Fruit fly (Drosophila melanogaster): Measurements from ENCODE around the gene CG14218.

The CG14218 gene

dm6 chrX:19603953-19604352 is 22.2 kb upstream of the CG14218 start (continued):
- TF ChIP-seq usp (GFP tag; optimal IDR thresholded peaks at IDR 0.05), result no peak
- TF ChIP-seq CG11696 (GFP tag; IDR thresholded peaks at IDR 0.05), result 0 out of 2 replicates have a peak, but pooled peaks have one; percentile 52
- TF ChIP-seq Awh (GFP tag; IDR thresholded peaks at IDR 0.05), result 0 out of 2 replicates have a peak, but pooled peaks have one; percentile 55
- no peak for TF ChIP-seq grn (GFP tag; optimal IDR thresholded peaks at IDR 0.05)
- TF ChIP-seq Deaf1 (tag; optimal IDR thresholded peaks at IDR 0.05), result peak; percentile 50
- TF ChIP-seq CG6683 (GFP tag; optimal IDR thresholded peaks at IDR 0.05), result peak; percentile 19
- peak; percentile 64 for TF ChIP-seq Nf-YC (tag; optimal IDR thresholded peaks at IDR 0.05)
- peak; percentile 76 for TF ChIP-seq HmgZ (tag; optimal IDR thresholded peaks at IDR 0.05)
- no peak for TF ChIP-seq pb (GFP tag; optimal IDR thresholded peaks at IDR 0.05)
- no peak for TF ChIP-seq amos (GFP tag; IDR thresholded peaks at IDR 0.05; ENCODE audit: partially characterized antibody)
- TF ChIP-seq Hmr (GFP tag; optimal IDR thresholded peaks at IDR 0.05), result peak; percentile 83
- TF ChIP-seq CG3407 (GFP tag; optimal IDR thresholded peaks at IDR 0.05), result peak; percentile 12
- TF ChIP-seq Dip3 (GFP tag; optimal IDR thresholded peaks at IDR 0.05), result peak; percentile 51
- TF ChIP-seq Ets97D (GFP tag; optimal IDR thresholded peaks at IDR 0.05), result peak; percentile 20
- peak; percentile 94 for TF ChIP-seq CG12769 (tag; optimal IDR thresholded peaks at IDR 0.05)
- TF ChIP-seq CG2116 (GFP tag; optimal IDR thresholded peaks at IDR 0.05), result peak; percentile 2
- peak; percentile 87 for TF ChIP-seq slbo (GFP tag; IDR thresholded peaks at IDR 0.05)
- peak; percentile 9 for TF ChIP-seq dmrt11E (tag; optimal IDR thresholded peaks at IDR 0.05)
- peak; percentile 25 for TF ChIP-seq CG15696 (tag; optimal IDR thresholded peaks at IDR 0.05)
- peak; percentile 59 for TF ChIP-seq Hand (GFP tag; optimal IDR thresholded peaks at IDR 0.05)
- TF ChIP-seq maf-S (GFP tag; optimal IDR thresholded peaks at IDR 0.05), result peak; percentile 2
- peak; percentile 27; the same call in 1 of the 2 replicates for TF ChIP-seq sim (GFP tag; IDR thresholded peaks at IDR 0.05)
- peak; percentile 43 for TF ChIP-seq bab2 (GFP tag; optimal IDR thresholded peaks at IDR 0.05)
- TF ChIP-seq hb (GFP tag; IDR thresholded peaks at IDR 0.05; ENCODE audit: partially characterized antibody), result no peak
- peak; percentile 59 for TF ChIP-seq CG10209 (GFP tag; optimal IDR thresholded peaks at IDR 0.05)
- peak; percentile 69 for TF ChIP-seq CG12391 (tag; optimal IDR thresholded peaks at IDR 0.05)
- TF ChIP-seq zfh1 (GFP tag; IDR thresholded peaks at IDR 0.05), result peak; percentile 71
- peak; percentile 85 for TF ChIP-seq caup (GFP tag; optimal IDR thresholded peaks at IDR 0.05; ENCODE audit: severe bottlenecking)
- TF ChIP-seq CG10431 (GFP tag; optimal IDR thresholded peaks at IDR 0.05), result no peak
- peak; percentile 52; the same call in 1 of the 2 replicates for TF ChIP-seq aop (GFP tag; IDR thresholded peaks at IDR 0.05)
- TF ChIP-seq Ssrp (tag; optimal IDR thresholded peaks at IDR 0.05), result peak; percentile 53
- TF ChIP-seq NFAT (GFP tag; IDR thresholded peaks at IDR 0.05), result peak; percentile 73
- TF ChIP-seq vnd (GFP tag; IDR thresholded peaks at IDR 0.05; ENCODE audit: partially characterized antibody), result no peak
- TF ChIP-seq inv (GFP tag; IDR thresholded peaks at IDR 0.05; ENCODE audit: partially characterized antibody), result no peak
- peak; percentile 5 for TF ChIP-seq sqz (GFP tag; optimal IDR thresholded peaks at IDR 0.05)
- TF ChIP-seq ab (GFP tag; optimal IDR thresholded peaks at IDR 0.05), result no peak
- TF ChIP-seq Bgb (GFP tag; IDR thresholded peaks at IDR 0.05; ENCODE audit: partially characterized antibody), result no peak
- TF ChIP-seq CG30431 (GFP tag; optimal IDR thresholded peaks at IDR 0.05), result peak; percentile 43
- TF ChIP-seq Sry-β (GFP tag; optimal IDR thresholded peaks at IDR 0.05), result no peak
- no peak for TF ChIP-seq z (GFP tag; IDR thresholded peaks at IDR 0.05)
- 0 out of 3 replicates have a peak, but pooled peaks have one; percentile 61 for TF ChIP-seq C15 (GFP tag; IDR thresholded peaks at IDR 0.05)
- no peak for TF ChIP-seq eyg (GFP tag; optimal IDR thresholded peaks at IDR 0.05)
- TF ChIP-seq Neu2 (GFP tag; optimal IDR thresholded peaks at IDR 0.05; ENCODE audit: borderline replicate concordance), result no peak
- TF ChIP-seq exex (tag; optimal IDR thresholded peaks at IDR 0.05), result peak; percentile 33
- no peak for TF ChIP-seq YL-1 (GFP tag; optimal IDR thresholded peaks at IDR 0.05)
- TF ChIP-seq CG17385 (GFP tag; optimal IDR thresholded peaks at IDR 0.05), result peak; percentile 69
- TF ChIP-seq CG11695 (GFP tag; IDR thresholded peaks at IDR 0.05), result peak; percentile 65; the same call in 2 of the 3 replicates
- TF ChIP-seq hth (optimal IDR thresholded peaks at IDR 0.05), result no peak
- peak; percentile 14 for TF ChIP-seq CG4617 (GFP tag; optimal IDR thresholded peaks at IDR 0.05; ENCODE audit: borderline replicate concordance)
- peak; percentile 76 for TF ChIP-seq seq (GFP tag; IDR thresholded peaks at IDR 0.05)

Measured in whole organism, embryonic.